Worm (Caenorhabditis elegans) whole organism, L3 larva: Measurements from ENCODE around the gene ppk-2.

Experiments used
- ceh-16 ChIP-seq: sonication (generic microtip); optimal IDR thresholded peaks from 2 replicates; lab custom pipeline; 2017; ENCODE audit warnings: missing biosample characterization, missing genetic modification characterization
- ceh-28 ChIP-seq: fragments of 150-350 bp; optimal IDR thresholded peaks from 2 replicates; lab custom pipeline; 2014; ENCODE audit warnings: missing biosample characterization, missing genetic modification reagents, missing genetic modification characterization
- lin-39 ChIP-seq: fragments of 150-350 bp; optimal IDR thresholded peaks from 2 replicates; lab custom pipeline; 2018; ENCODE audit warnings: missing biosample characterization, missing genetic modification reagents, missing genetic modification characterization
- nfya-1 ChIP-seq: sonication (generic microtip); optimal IDR thresholded peaks from 2 replicates; lab custom pipeline; 2017; ENCODE audit warnings: missing genetic modification characterization, mild to moderate bottlenecking, missing compliant biosample characterization, antibody characterized with exemption, moderate library complexity; ENCODE audit not compliant: insufficient read depth
- nhr-12 ChIP-seq: fragments of 150-350 bp; optimal IDR thresholded peaks from 2 replicates; lab custom pipeline; 2014; ENCODE audit warnings: missing biosample characterization, missing genetic modification characterization
- nhr-23 ChIP-seq: fragments of 150-350 bp; optimal IDR thresholded peaks from 2 replicates; lab custom pipeline; 2014; ENCODE audit warnings: missing biosample characterization, missing genetic modification reagents, missing genetic modification characterization
- nhr-25 ChIP-seq: sonication (generic microtip); optimal IDR thresholded peaks from 2 replicates; lab custom pipeline; 2017; ENCODE audit warnings: missing biosample characterization, missing genetic modification characterization
- nhr-67 ChIP-seq: fragments of 150-350 bp; optimal IDR thresholded peaks from 2 replicates; lab custom pipeline; 2014; ENCODE audit warnings: missing biosample characterization, missing genetic modification characterization
- skn-1 ChIP-seq: fragments of 150-350 bp; optimal IDR thresholded peaks from 2 replicates; lab custom pipeline; 2014; ENCODE audit warnings: missing biosample characterization, missing genetic modification characterization
- tbx-2 ChIP-seq: sonication (generic microtip); optimal IDR thresholded peaks from 2 replicates; lab custom pipeline; 2016; ENCODE audit warnings: mild to moderate bottlenecking, missing genetic modification characterization, missing compliant biosample characterization
- unc-62 ChIP-seq: fragments of 150-350 bp; sonication (generic microtip); optimal IDR thresholded peaks from 4 replicates; lab custom pipeline; 2014; ENCODE audit warnings: missing biosample characterization, missing genetic modification reagents, missing genetic modification characterization
- ztf-11 ChIP-seq: fragments of 150-350 bp; optimal IDR thresholded peaks from 2 replicates; lab custom pipeline; 2014; ENCODE audit warnings: missing biosample characterization, missing genetic modification characterization

- TF ChIP-seq nhr-67 (tag; lab: Kevin White, UChicago) (no peak), lin-39 (tag; lab: Kevin White, UChicago) (no peak), skn-1 (peak; percentile 12), nhr-23 (tag; lab: Kevin White, UChicago) (peak; percentile 66), nfya-1 (tag; lab: Kevin White, UChicago) (peak; percentile 30), unc-62 (GFP tag; lab: Kevin White, UChicago) (no peak), ztf-11 (tag; lab: Kevin White, UChicago) (no peak), tbx-2 (no peak), nhr-25 (tag; lab: Kevin White, UChicago) (peak; percentile 32), ceh-16 (tag; lab: Kevin White, UChicago) (no peak), nhr-12 (tag; lab: Kevin White, UChicago) (no peak), ceh-28 (tag; lab: Kevin White, UChicago) (peak; percentile 7)
These were observed 11.4 kb upstream of the ppk-2 start for ce11 chrIII:2090695-2091094.
